Fruit fly (Drosophila melanogaster) whole organism, embryonic: Measurements from ENCODE around the gene CG7556.
A peak's percentile ranks its signal among the peaks of the same experiment; 100 is the strongest.

Experiments
- Asciz ChIP-seq: fragments of 200-800 bp; sonication (Bioruptor generic); optimal IDR thresholded peaks from 2 replicates; lab custom pipeline; 2017; ENCODE audit warnings: missing biosample characterization, mild to moderate bottlenecking, missing genetic modification characterization, missing genetic modification reagents
- BtbVII ChIP-seq: fragments of 200-800 bp; sonication (Bioruptor generic); optimal IDR thresholded peaks from 3 replicates; lab custom pipeline; 2017; ENCODE audit warnings: missing biosample characterization, mild to moderate bottlenecking, missing genetic modification characterization
- CG10209 ChIP-seq: fragments of 200-800 bp; sonication (Bioruptor generic); optimal IDR thresholded peaks from 3 replicates; lab custom pipeline; 2017; ENCODE audit warnings: missing biosample characterization, mild to moderate bottlenecking, missing genetic modification characterization, missing genetic modification reagents
- CG11085 ChIP-seq: fragments of 200-800 bp; sonication (Bioruptor generic); IDR thresholded peaks from 2 replicates; pipeline ENCODE4 v1.3.6; 2022; ENCODE audit warnings: missing biosample characterization, missing genetic modification characterization
- CG11504 ChIP-seq: fragments of 200-800 bp; sonication (Bioruptor generic); optimal IDR thresholded peaks from 3 replicates; lab custom pipeline; 2019; ENCODE audit warnings: missing biosample characterization, mild to moderate bottlenecking, missing genetic modification characterization, moderate library complexity
- CG11560 ChIP-seq: fragments of 200-800 bp; sonication (Bioruptor generic); IDR thresholded peaks from 3 replicates; pipeline ENCODE4 v1.3.6; 2022; ENCODE audit warnings: missing biosample characterization, missing genetic modification characterization
- CG13424 ChIP-seq: fragments of 200-800 bp; sonication (Bioruptor generic); optimal IDR thresholded peaks from 2 replicates; lab custom pipeline; 2019; ENCODE audit warnings: missing biosample characterization, mild to moderate bottlenecking, missing genetic modification characterization, moderate library complexity
- CG16779 ChIP-seq: fragments of 200-800 bp; sonication (Bioruptor generic); IDR thresholded peaks from 2 replicates; pipeline ENCODE4 v1.3.6; 2022; ENCODE audit warnings: missing biosample characterization, missing genetic modification characterization
- CG17361 ChIP-seq: fragments of 200-800 bp; sonication (Bioruptor generic); IDR thresholded peaks from 3 replicates; pipeline ENCODE4 v1.3.6; 2022; ENCODE audit warnings: missing biosample characterization, missing genetic modification characterization
- CG17385 ChIP-seq: fragments of 200-800 bp; sonication (Bioruptor generic); optimal IDR thresholded peaks from 3 replicates; lab custom pipeline; 2018; ENCODE audit warnings: missing biosample characterization, mild to moderate bottlenecking, missing genetic modification characterization
- CG17612 ChIP-seq: fragments of 200-800 bp; sonication (Bioruptor generic); IDR thresholded peaks from 2 replicates; pipeline ENCODE4 v1.3.6; 2022; ENCODE audit warnings: missing biosample characterization, missing genetic modification characterization
- CG3163 ChIP-seq: fragments of 200-800 bp; sonication (Bioruptor generic); optimal IDR thresholded peaks from 3 replicates; lab custom pipeline; 2016; ENCODE audit warnings: missing biosample characterization, missing genetic modification characterization
- CG4820 ChIP-seq: fragments of 200-800 bp; sonication (Bioruptor generic); optimal IDR thresholded peaks from 3 replicates; lab custom pipeline; 2016; ENCODE audit warnings: missing biosample characterization, missing genetic modification characterization
- CG6254 ChIP-seq: fragments of 200-800 bp; sonication (Bioruptor generic); optimal IDR thresholded peaks from 3 replicates; lab custom pipeline; 2017; ENCODE audit warnings: mild to moderate bottlenecking, missing biosample characterization, missing genetic modification reagents, missing genetic modification characterization
- CG6683 ChIP-seq: fragments of 200-800 bp; sonication (Bioruptor generic); optimal IDR thresholded peaks from 2 replicates; lab custom pipeline; 2017; ENCODE audit warnings: missing biosample characterization, mild to moderate bottlenecking, missing genetic modification characterization, missing genetic modification reagents
- CG7928 ChIP-seq: fragments of 200-800 bp; sonication (Bioruptor generic); optimal IDR thresholded peaks from 2 replicates; lab custom pipeline; 2017; ENCODE audit warnings: missing biosample characterization, mild to moderate bottlenecking, missing genetic modification characterization
- CG8388 ChIP-seq: fragments of 200-800 bp; sonication (Bioruptor generic); optimal IDR thresholded peaks from 2 replicates; lab custom pipeline; 2019; ENCODE audit warnings: missing biosample characterization, mild to moderate bottlenecking, missing genetic modification characterization, moderate library complexity
- CG9437 ChIP-seq: fragments of 200-800 bp; sonication (Bioruptor generic); optimal IDR thresholded peaks from 2 replicates; lab custom pipeline; 2018; ENCODE audit warnings: missing biosample characterization, mild to moderate bottlenecking, missing genetic modification characterization
- CG9609 ChIP-seq: fragments of 200-800 bp; sonication (Bioruptor generic); optimal IDR thresholded peaks from 3 replicates; lab custom pipeline; 2016; ENCODE audit warnings: missing biosample characterization, missing genetic modification characterization
- CoRest ChIP-seq: fragments of 200-800 bp; sonication (Bioruptor generic); optimal IDR thresholded peaks from 3 replicates; lab custom pipeline; 2018; ENCODE audit warnings: missing biosample characterization, mild to moderate bottlenecking, missing genetic modification characterization, moderate library complexity
- Hr51 ChIP-seq, 2 experiments: fragments of 200-800 bp; sonication (Bioruptor generic); optimal IDR thresholded peaks; 2 replicates in 1 of 2; 3 replicates in 1 of 2; lab custom pipeline; 2016 to 2018; ENCODE audit warnings: missing biosample characterization in 2 of 2, missing genetic modification characterization in 2 of 2, mild to moderate bottlenecking in 1 of 2, moderate library complexity in 1 of 2
- Lhr ChIP-seq: fragments of 200-800 bp; sonication (Bioruptor generic); optimal IDR thresholded peaks from 3 replicates; lab custom pipeline; 2017; ENCODE audit warnings: mild to moderate bottlenecking, missing biosample characterization, missing genetic modification reagents, missing genetic modification characterization
- MBD-R2 ChIP-seq: fragments of 200-800 bp; sonication (Bioruptor generic); IDR thresholded peaks from 2 replicates; pipeline ENCODE4 v1.3.6; 2022; ENCODE audit warnings: missing biosample characterization, missing genetic modification characterization
- NC2α ChIP-seq: fragments of 200-800 bp; sonication (Bioruptor generic); optimal IDR thresholded peaks from 2 replicates; lab custom pipeline; 2016; ENCODE audit warnings: missing biosample characterization, missing genetic modification characterization
- NC2β ChIP-seq: fragments of 200-800 bp; sonication (Bioruptor generic); optimal IDR thresholded peaks from 2 replicates; lab custom pipeline; 2016; ENCODE audit warnings: missing biosample characterization, missing genetic modification characterization
- Oli ChIP-seq: fragments of 200-800 bp; sonication (Bioruptor generic); optimal IDR thresholded peaks from 2 replicates; lab custom pipeline; 2018; ENCODE audit warnings: missing biosample characterization, mild to moderate bottlenecking, missing genetic modification characterization, moderate library complexity
- Trl ChIP-seq, 3 experiments: fragments of >200 bp in 2 of 3; fragments of 200-800 bp in 1 of 3; sonication (Bioruptor generic) in 1 of 3; optimal IDR thresholded peaks; 2 replicates in 1 of 3; 3 replicates in 2 of 3; lab custom pipeline; 2016 to 2017; ENCODE audit warnings: missing biosample characterization in 1 of 3, missing genetic modification characterization in 1 of 3
- Xrp1 ChIP-seq: fragments of 200-800 bp; sonication (Bioruptor generic); IDR thresholded peaks from 2 replicates; pipeline ENCODE4 v1.3.6; 2022; ENCODE audit warnings: missing biosample characterization, missing genetic modification characterization
- abd-A ChIP-seq: fragments of 200-800 bp; sonication (Bioruptor generic); optimal IDR thresholded peaks from 3 replicates; lab custom pipeline; 2019; ENCODE audit warnings: missing biosample characterization, mild to moderate bottlenecking, missing genetic modification characterization, moderate library complexity
- aop ChIP-seq: fragments of 200-800 bp; sonication (Bioruptor generic); IDR thresholded peaks from 2 replicates; pipeline ENCODE4 v1.3.6; 2022; ENCODE audit warnings: missing biosample characterization, missing genetic modification characterization
- ato ChIP-seq: fragments of 200-800 bp; sonication (Bioruptor generic); IDR thresholded peaks from 2 replicates; pipeline ENCODE4 v1.3.6; 2022; ENCODE audit warnings: missing biosample characterization, missing genetic modification characterization; ENCODE audit not compliant: partially characterized antibody
- chif ChIP-seq, 2 experiments: fragments of 200-800 bp; sonication (Bioruptor generic); optimal IDR thresholded peaks; 3 replicates each; lab custom pipeline; 2016; ENCODE audit warnings: missing biosample characterization in 2 of 2, missing genetic modification characterization in 2 of 2
- dimm ChIP-seq: fragments of 200-800 bp; sonication (Bioruptor generic); IDR thresholded peaks from 2 replicates; pipeline ENCODE4 v1.3.6; 2022; ENCODE audit warnings: missing biosample characterization, missing genetic modification characterization
- dmrt11E ChIP-seq: fragments of 200-800 bp; sonication (Bioruptor generic); optimal IDR thresholded peaks from 3 replicates; lab custom pipeline; 2018; ENCODE audit warnings: missing biosample characterization, mild to moderate bottlenecking, missing genetic modification characterization, moderate library complexity
- dmrt99B ChIP-seq: fragments of 200-800 bp; sonication (Bioruptor generic); optimal IDR thresholded peaks from 2 replicates; lab custom pipeline; 2018; ENCODE audit warnings: missing biosample characterization, mild to moderate bottlenecking, missing genetic modification characterization, moderate library complexity
- ewg ChIP-seq: fragments of 200-800 bp; sonication (Bioruptor generic); optimal IDR thresholded peaks from 3 replicates; lab custom pipeline; 2017; ENCODE audit warnings: mild to moderate bottlenecking, missing biosample characterization, missing genetic modification reagents, missing genetic modification characterization
- fd96Cb ChIP-seq: fragments of 200-800 bp; sonication (Bioruptor generic); optimal IDR thresholded peaks from 2 replicates; lab custom pipeline; 2018; ENCODE audit warnings: missing biosample characterization, mild to moderate bottlenecking, missing genetic modification characterization, moderate library complexity
- gem ChIP-seq: fragments of 200-800 bp; sonication (Bioruptor generic); optimal IDR thresholded peaks from 2 replicates; lab custom pipeline; 2019; ENCODE audit warnings: missing biosample characterization, mild to moderate bottlenecking, missing genetic modification characterization, moderate library complexity
- grn ChIP-seq: fragments of 200-800 bp; sonication (Bioruptor generic); optimal IDR thresholded peaks from 3 replicates; lab custom pipeline; 2017; ENCODE audit warnings: missing biosample characterization, missing genetic modification characterization
- gsb-n ChIP-seq: fragments of 200-800 bp; sonication (Bioruptor generic); optimal IDR thresholded peaks from 3 replicates; lab custom pipeline; 2018; ENCODE audit warnings: missing biosample characterization, mild to moderate bottlenecking, missing genetic modification characterization
- kni ChIP-seq: fragments of 200-800 bp; sonication (Bioruptor generic); optimal IDR thresholded peaks from 3 replicates; lab custom pipeline; 2017; ENCODE audit warnings: mild to moderate bottlenecking, missing biosample characterization, missing genetic modification reagents, missing genetic modification characterization
- knrl ChIP-seq: fragments of 200-800 bp; sonication (Bioruptor generic); IDR thresholded peaks from 3 replicates; pipeline ENCODE4 v1.3.6; 2022; ENCODE audit warnings: missing biosample characterization, missing genetic modification characterization; ENCODE audit not compliant: partially characterized antibody
- lola ChIP-seq, 3 experiments: fragments of >200 bp in 2 of 3; fragments of 200-800 bp in 1 of 3; sonication (Bioruptor generic) in 1 of 3; optimal IDR thresholded peaks; 2 replicates each; lab custom pipeline; 2017 to 2019; ENCODE audit warnings: missing biosample characterization in 3 of 3, missing genetic modification characterization in 3 of 3, mild to moderate bottlenecking in 1 of 3, moderate library complexity in 1 of 3
- oc ChIP-seq: fragments of 200-800 bp; sonication (Bioruptor generic); optimal IDR thresholded peaks from 2 replicates; lab custom pipeline; 2018; ENCODE audit warnings: missing biosample characterization, mild to moderate bottlenecking, missing genetic modification characterization, moderate library complexity
- row ChIP-seq: fragments of 200-800 bp; sonication (Bioruptor generic); IDR thresholded peaks from 3 replicates; pipeline ENCODE4 v1.3.6; 2022; ENCODE audit warnings: missing biosample characterization, missing genetic modification characterization
- tio ChIP-seq: fragments of 200-800 bp; sonication (Bioruptor generic); optimal IDR thresholded peaks from 2 replicates; lab custom pipeline; 2017; ENCODE audit warnings: missing biosample characterization, missing genetic modification characterization, inconsistent platforms
- twi ChIP-seq: fragments of 200-800 bp; optimal IDR thresholded peaks from 2 replicates; lab custom pipeline; 2019; ENCODE audit warnings: missing biosample characterization, mild to moderate bottlenecking, missing genetic modification characterization, moderate library complexity
- wor ChIP-seq: fragments of 200-800 bp; sonication (Bioruptor generic); IDR thresholded peaks from 2 replicates; pipeline ENCODE4 v1.3.6; 2022; ENCODE audit warnings: missing biosample characterization, missing genetic modification characterization
- zen ChIP-seq: fragments of 200-800 bp; sonication (Bioruptor generic); optimal IDR thresholded peaks from 3 replicates; lab custom pipeline; 2018; ENCODE audit warnings: missing biosample characterization, mild to moderate bottlenecking, missing genetic modification characterization, moderate library complexity

Gene CG7556

DNA sequence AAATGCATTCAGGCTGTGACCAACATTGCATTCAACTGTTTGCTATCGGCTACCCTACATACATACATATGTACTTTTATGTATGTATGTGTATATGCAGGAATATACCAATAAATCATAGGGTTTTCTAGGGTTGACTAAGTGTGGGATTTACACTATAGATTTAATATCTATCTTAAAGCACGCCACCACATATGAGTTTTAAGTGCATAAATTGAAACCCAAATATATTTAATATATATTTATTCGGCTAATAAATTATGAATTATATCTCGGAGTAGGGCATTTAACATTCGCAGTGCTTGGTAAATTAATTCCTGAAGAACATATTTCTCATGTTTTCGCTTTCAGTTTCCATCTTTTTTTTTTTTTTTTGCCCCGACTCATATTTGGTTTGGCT is 19.7 kb downstream of the CG7556 start (continued):
- peak; percentile 25 for TF ChIP-seq CoRest (tag; lab: Kevin White, UChicago)
- TF ChIP-seq row (GFP tag; lab: Robert Waterston, UW): peak; percentile 53
- no peak for TF ChIP-seq CG17612
- TF ChIP-seq fd96Cb: peak; percentile 6
- no peak for TF ChIP-seq dimm (GFP tag; lab: Robert Waterston, UW)
- peak; percentile 1 for TF ChIP-seq Oli (tag; lab: Kevin White, UChicago)
- TF ChIP-seq lola (GFP tag; optimal IDR thresholded peaks at IDR 0.05; lab: Kevin White, UChicago): peak in 1 of 3 experiments; percentile 48
- no peak for TF ChIP-seq CG4820 (GFP tag; lab: Kevin White, UChicago)
- TF ChIP-seq Lhr (GFP tag; lab: Kevin White, UChicago): peak; percentile 14
- no peak for TF ChIP-seq MBD-R2 (GFP tag; lab: Robert Waterston, UW)
- no peak for TF ChIP-seq ato (GFP tag; lab: Robert Waterston, UW)
- TF ChIP-seq BtbVII: no peak
- TF ChIP-seq CG11560 (tag; lab: Robert Waterston, UW): no peak
- no peak for TF ChIP-seq NC2β
- no peak for TF ChIP-seq CG11085 (GFP tag; lab: Robert Waterston, UW)
- peak; percentile 35 for TF ChIP-seq CG8388
- TF ChIP-seq dmrt11E (tag; lab: Kevin White, UChicago): peak; percentile 62
- TF ChIP-seq ewg (GFP tag; lab: Kevin White, UChicago): peak; percentile 18
- TF ChIP-seq dmrt99B (tag; lab: Kevin White, UChicago): peak; percentile 49
- TF ChIP-seq Xrp1: peak; percentile 50; the same call in 1 of the 2 replicates
- TF ChIP-seq Hr51 (GFP tag; optimal IDR thresholded peaks at IDR 0.05; lab: Kevin White, UChicago): peak in 1 of 2 experiments; percentile 26
- TF ChIP-seq chif (GFP tag; optimal IDR thresholded peaks at IDR 0.05; lab: Kevin White, UChicago): no peak
- no peak for TF ChIP-seq NC2α (GFP tag; lab: Kevin White, UChicago)
- TF ChIP-seq gsb-n (tag; lab: Kevin White, UChicago): peak; percentile 20
- no peak for TF ChIP-seq abd-A (tag; lab: Kevin White, UChicago)
- no peak for TF ChIP-seq CG10209 (GFP tag; lab: Kevin White, UChicago)
- no peak for TF ChIP-seq zen
- peak; percentile 25 for TF ChIP-seq Asciz (GFP tag; lab: Kevin White, UChicago)
- no peak for TF ChIP-seq CG7928
- peak; percentile 38 for TF ChIP-seq CG17385 (GFP tag; lab: Kevin White, UChicago)
- no peak for TF ChIP-seq tio (GFP tag; lab: Kevin White, UChicago)
- no peak for TF ChIP-seq knrl (GFP tag; lab: Robert Waterston, UW)
- TF ChIP-seq oc (tag; lab: Kevin White, UChicago): peak; percentile 19
- TF ChIP-seq CG16779 (GFP tag; lab: Robert Waterston, UW): no peak
- TF ChIP-seq twi (tag; lab: Kevin White, UChicago): peak; percentile 22
- peak; percentile 69 for TF ChIP-seq gem (tag; lab: Kevin White, UChicago)
- TF ChIP-seq wor: no peak
- no peak for TF ChIP-seq aop (GFP tag; lab: Robert Waterston, UW)
- TF ChIP-seq CG13424 (tag; lab: Kevin White, UChicago): peak; percentile 10
- no peak for TF ChIP-seq grn (GFP tag; lab: Kevin White, UChicago)
- no peak for TF ChIP-seq CG3163 (GFP tag; lab: Kevin White, UChicago)
- no peak for TF ChIP-seq Trl (optimal IDR thresholded peaks at IDR 0.05; lab: Kevin White, UChicago)
- TF ChIP-seq Trl (GFP tag; optimal IDR thresholded peaks at IDR 0.05; lab: Kevin White, UChicago): no peak
- TF ChIP-seq CG6254: no peak
- no peak for TF ChIP-seq CG6683 (GFP tag; lab: Kevin White, UChicago)
- TF ChIP-seq kni (GFP tag; lab: Kevin White, UChicago): no peak
- peak; percentile 55 for TF ChIP-seq CG11504
- TF ChIP-seq CG9437 (GFP tag; lab: Kevin White, UChicago): no peak
- TF ChIP-seq CG9609: no peak
- no peak for TF ChIP-seq CG17361
